Fruit fly (Drosophila melanogaster) whole organism, embryonic: ENCODE measurements around the gene betaGlu.

Experiments
- Adf1 ChIP-seq: fragments of 200-800 bp; sonication (Bioruptor generic); IDR thresholded peaks from 2 replicates; pipeline ENCODE4 v1.3.6; 2022; ENCODE audit warnings: missing biosample characterization, missing genetic modification characterization
- Asciz ChIP-seq: fragments of 200-800 bp; sonication (Bioruptor generic); optimal IDR thresholded peaks from 2 replicates; lab custom pipeline; 2017; ENCODE audit warnings: missing biosample characterization, mild to moderate bottlenecking, missing genetic modification characterization, missing genetic modification reagents
- Atf-2 ChIP-seq: fragments of 200-800 bp; sonication (Bioruptor generic); optimal IDR thresholded peaks from 2 replicates; lab custom pipeline; 2016; ENCODE audit warnings: missing biosample characterization, missing genetic modification characterization
- CG1024 ChIP-seq: fragments of 200-800 bp; sonication (Bioruptor generic); IDR thresholded peaks from 2 replicates; pipeline ENCODE4 v1.3.6; 2022; ENCODE audit warnings: missing biosample characterization, missing genetic modification characterization
- CG11723 ChIP-seq: fragments of 200-800 bp; sonication (Bioruptor generic); optimal IDR thresholded peaks from 2 replicates; lab custom pipeline; 2017; ENCODE audit warnings: missing biosample characterization, mild to moderate bottlenecking, missing genetic modification characterization
- CG13287 ChIP-seq: fragments of 200-800 bp; sonication (Bioruptor generic); IDR thresholded peaks from 2 replicates; pipeline ENCODE4 v1.3.6; 2022; ENCODE audit warnings: missing biosample characterization, missing genetic modification characterization; ENCODE audit not compliant: partially characterized antibody
- CG14441 ChIP-seq: fragments of 200-800 bp; sonication (Bioruptor generic); IDR thresholded peaks from 2 replicates; pipeline ENCODE4 v1.3.6; 2022; ENCODE audit warnings: missing biosample characterization, missing genetic modification characterization
- CG15011 ChIP-seq: fragments of 200-800 bp; sonication (Bioruptor generic); optimal IDR thresholded peaks from 3 replicates; lab custom pipeline; 2018; ENCODE audit warnings: missing biosample characterization, mild to moderate bottlenecking, missing genetic modification characterization
- CG15073 ChIP-seq: fragments of 200-800 bp; sonication (Bioruptor generic); optimal IDR thresholded peaks from 2 replicates; lab custom pipeline; 2016; ENCODE audit warnings: missing biosample characterization, missing genetic modification characterization
- CG1529 ChIP-seq: fragments of 200-800 bp; sonication (Bioruptor generic); optimal IDR thresholded peaks from 3 replicates; lab custom pipeline; 2018; ENCODE audit warnings: missing biosample characterization, missing genetic modification characterization
- CG17802 ChIP-seq: fragments of 200-800 bp; sonication (Bioruptor generic); optimal IDR thresholded peaks from 2 replicates; lab custom pipeline; 2018; ENCODE audit warnings: missing biosample characterization, mild to moderate bottlenecking, missing genetic modification characterization, moderate library complexity
- CG18011 ChIP-seq: fragments of 200-800 bp; sonication (Bioruptor generic); optimal IDR thresholded peaks from 2 replicates; lab custom pipeline; 2017; ENCODE audit warnings: missing biosample characterization, missing genetic modification characterization, mild to moderate bottlenecking, moderate library complexity, missing genotype
- CG18619 ChIP-seq: fragments of 200-800 bp; sonication (Bioruptor generic); optimal IDR thresholded peaks from 3 replicates; lab custom pipeline; 2017; ENCODE audit warnings: missing biosample characterization, mild to moderate bottlenecking, missing genetic modification characterization
- CG2199 ChIP-seq: fragments of 200-800 bp; sonication (Bioruptor generic); IDR thresholded peaks from 3 replicates; pipeline ENCODE4 v1.3.6; 2022; ENCODE audit warnings: missing biosample characterization, missing genetic modification characterization
- CG30020 ChIP-seq: fragments of 200-800 bp; optimal IDR thresholded peaks from 2 replicates; lab custom pipeline; 2019; ENCODE audit warnings: missing biosample characterization, mild to moderate bottlenecking, missing genetic modification characterization, moderate library complexity
- CG31441 ChIP-seq: fragments of 200-800 bp; sonication (Bioruptor generic); IDR thresholded peaks from 2 replicates; pipeline ENCODE4 v1.3.6; 2022; ENCODE audit warnings: missing biosample characterization, missing genetic modification characterization
- CG33557 ChIP-seq: fragments of 200-800 bp; sonication (Bioruptor generic); optimal IDR thresholded peaks from 2 replicates; lab custom pipeline; 2019; ENCODE audit warnings: missing biosample characterization, mild to moderate bottlenecking, missing genetic modification characterization, moderate library complexity
- CG3838 ChIP-seq: fragments of 200-800 bp; sonication (Bioruptor generic); optimal IDR thresholded peaks from 3 replicates; lab custom pipeline; 2016; ENCODE audit warnings: missing biosample characterization, missing genetic modification characterization
- CG42726 ChIP-seq: fragments of 200-800 bp; sonication (Bioruptor generic); IDR thresholded peaks from 2 replicates; pipeline ENCODE4 v1.3.6; 2022; ENCODE audit warnings: missing biosample characterization, missing genetic modification characterization; ENCODE audit not compliant: partially characterized antibody
- CG6689 ChIP-seq: fragments of 200-800 bp; sonication (Bioruptor generic); IDR thresholded peaks from 2 replicates; pipeline ENCODE4 v1.3.6; 2022; ENCODE audit warnings: missing biosample characterization, missing genetic modification characterization
- CG7928 ChIP-seq: fragments of 200-800 bp; sonication (Bioruptor generic); optimal IDR thresholded peaks from 2 replicates; lab custom pipeline; 2017; ENCODE audit warnings: missing biosample characterization, mild to moderate bottlenecking, missing genetic modification characterization
- CG8089 ChIP-seq: fragments of 200-800 bp; sonication (Bioruptor generic); optimal IDR thresholded peaks from 3 replicates; lab custom pipeline; 2016; ENCODE audit warnings: missing biosample characterization, missing genetic modification characterization
- CG8478 ChIP-seq: fragments of >200 bp; optimal IDR thresholded peaks from 2 replicates; lab custom pipeline; 2018
- Ets97D ChIP-seq: fragments of 200-800 bp; sonication (Bioruptor generic); optimal IDR thresholded peaks from 3 replicates; lab custom pipeline; 2016; ENCODE audit warnings: missing biosample characterization, missing genetic modification characterization
- Fer1 ChIP-seq: fragments of 200-800 bp; sonication (Bioruptor generic); optimal IDR thresholded peaks from 2 replicates; lab custom pipeline; 2017; ENCODE audit warnings: missing biosample characterization, mild to moderate bottlenecking, missing genetic modification characterization
- H15 ChIP-seq: fragments of 200-800 bp; sonication (Bioruptor generic); IDR thresholded peaks from 3 replicates; pipeline ENCODE4 v1.3.6; 2022; ENCODE audit warnings: missing biosample characterization, missing genetic modification characterization
- H2.0 ChIP-seq: fragments of 200-800 bp; sonication (Bioruptor generic); IDR thresholded peaks from 2 replicates; pipeline ENCODE4 v1.3.6; 2022; ENCODE audit warnings: missing biosample characterization, missing genetic modification characterization
- Hr78 ChIP-seq, 2 experiments: fragments of 200-800 bp in 1 of 2; fragments of >200 bp in 1 of 2; sonication (Bioruptor generic) in 1 of 2; optimal IDR thresholded peaks; 2 replicates each; lab custom pipeline; 2017 to 2019; ENCODE audit warnings: missing biosample characterization in 2 of 2, missing genetic modification characterization in 2 of 2, mild to moderate bottlenecking in 1 of 2, moderate library complexity in 1 of 2
- Lhr ChIP-seq: fragments of 200-800 bp; sonication (Bioruptor generic); optimal IDR thresholded peaks from 3 replicates; lab custom pipeline; 2017; ENCODE audit warnings: mild to moderate bottlenecking, missing biosample characterization, missing genetic modification reagents, missing genetic modification characterization
- MESR4 ChIP-seq: fragments of 200-800 bp; sonication (Bioruptor generic); optimal IDR thresholded peaks from 2 replicates; lab custom pipeline; 2018; ENCODE audit warnings: missing biosample characterization, mild to moderate bottlenecking, missing genetic modification characterization, moderate library complexity
- MTF-1 ChIP-seq: fragments of 200-800 bp; sonication (Bioruptor generic); optimal IDR thresholded peaks from 2 replicates; lab custom pipeline; 2018; ENCODE audit warnings: missing biosample characterization, mild to moderate bottlenecking, missing genetic modification characterization, borderline replicate concordance
- NFAT ChIP-seq: fragments of 200-800 bp; sonication (Bioruptor generic); IDR thresholded peaks from 2 replicates; pipeline ENCODE4 v1.3.6; 2022; ENCODE audit warnings: missing biosample characterization, missing genetic modification characterization
- NfI ChIP-seq: fragments of 200-800 bp; sonication (Bioruptor generic); optimal IDR thresholded peaks from 3 replicates; lab custom pipeline; 2018; ENCODE audit warnings: missing biosample characterization, mild to moderate bottlenecking, missing genetic modification characterization, moderate library complexity
- Oli ChIP-seq: fragments of 200-800 bp; sonication (Bioruptor generic); optimal IDR thresholded peaks from 2 replicates; lab custom pipeline; 2018; ENCODE audit warnings: missing biosample characterization, mild to moderate bottlenecking, missing genetic modification characterization, moderate library complexity
- Optix ChIP-seq: fragments of 200-800 bp; sonication (Bioruptor generic); IDR thresholded peaks from 3 replicates; pipeline ENCODE4 v1.3.6; 2022; ENCODE audit warnings: missing biosample characterization, missing genetic modification characterization
- Xbp1 ChIP-seq: fragments of 200-800 bp; sonication (Bioruptor generic); optimal IDR thresholded peaks from 3 replicates; lab custom pipeline; 2016; ENCODE audit warnings: missing biosample characterization, mild to moderate bottlenecking, missing genetic modification characterization
- amos ChIP-seq: fragments of 200-800 bp; sonication (Bioruptor generic); IDR thresholded peaks from 2 replicates; pipeline ENCODE4 v1.3.6; 2022; ENCODE audit warnings: missing biosample characterization, missing genetic modification characterization; ENCODE audit not compliant: partially characterized antibody
- ash1 ChIP-seq: fragments of 200-800 bp; sonication (Bioruptor generic); optimal IDR thresholded peaks from 2 replicates; lab custom pipeline; 2018; ENCODE audit warnings: missing biosample characterization, mild to moderate bottlenecking, missing genetic modification characterization
- ato ChIP-seq: fragments of 200-800 bp; sonication (Bioruptor generic); IDR thresholded peaks from 2 replicates; pipeline ENCODE4 v1.3.6; 2022; ENCODE audit warnings: missing biosample characterization, missing genetic modification characterization; ENCODE audit not compliant: partially characterized antibody
- da ChIP-seq: fragments of 200-800 bp; sonication (Bioruptor generic); optimal IDR thresholded peaks from 2 replicates; lab custom pipeline; 2016; ENCODE audit warnings: missing biosample characterization, missing genetic modification characterization
- disco-r ChIP-seq: fragments of 200-800 bp; sonication (Bioruptor generic); optimal IDR thresholded peaks from 2 replicates; lab custom pipeline; 2016; ENCODE audit warnings: missing biosample characterization, missing genetic modification characterization
- en ChIP-seq: fragments of 200-800 bp; sonication (Bioruptor generic); optimal IDR thresholded peaks from 2 replicates; lab custom pipeline; 2016; ENCODE audit warnings: missing biosample characterization, missing genetic modification characterization
- kah ChIP-seq: fragments of 200-800 bp; sonication (Bioruptor generic); optimal IDR thresholded peaks from 2 replicates; lab custom pipeline; 2018; ENCODE audit warnings: missing biosample characterization, mild to moderate bottlenecking, missing genetic modification characterization
- ken ChIP-seq: fragments of 200-800 bp; sonication (Bioruptor generic); IDR thresholded peaks from 3 replicates; pipeline ENCODE4 v1.3.6; 2022; ENCODE audit warnings: missing biosample characterization, missing genetic modification characterization
- maf-S ChIP-seq: fragments of 200-800 bp; sonication (Bioruptor generic); optimal IDR thresholded peaks from 2 replicates; lab custom pipeline; 2016; ENCODE audit warnings: missing biosample characterization, missing genetic modification characterization
- peb ChIP-seq: fragments of 200-800 bp; sonication (Bioruptor generic); IDR thresholded peaks from 2 replicates; pipeline ENCODE4 v1.3.6; 2022; ENCODE audit warnings: missing biosample characterization, missing genetic modification characterization
- pho ChIP-seq: fragments of 200-800 bp; sonication (Bioruptor generic); optimal IDR thresholded peaks from 2 replicates; lab custom pipeline; 2016; ENCODE audit warnings: missing biosample characterization, missing genetic modification characterization
- repo ChIP-seq: fragments of 200-800 bp; sonication (Bioruptor generic); optimal IDR thresholded peaks from 2 replicates; lab custom pipeline; 2016; ENCODE audit warnings: missing biosample characterization, missing genetic modification characterization
- so ChIP-seq: fragments of 200-800 bp; sonication (Bioruptor generic); IDR thresholded peaks from 3 replicates; pipeline ENCODE4 v1.3.6; 2022; ENCODE audit warnings: missing biosample characterization, missing genetic modification characterization
- usp ChIP-seq: fragments of >200 bp; optimal IDR thresholded peaks from 2 replicates; lab custom pipeline; 2017; ENCODE audit warnings: missing biosample characterization, missing genetic modification characterization

The betaGlu gene

DNA sequence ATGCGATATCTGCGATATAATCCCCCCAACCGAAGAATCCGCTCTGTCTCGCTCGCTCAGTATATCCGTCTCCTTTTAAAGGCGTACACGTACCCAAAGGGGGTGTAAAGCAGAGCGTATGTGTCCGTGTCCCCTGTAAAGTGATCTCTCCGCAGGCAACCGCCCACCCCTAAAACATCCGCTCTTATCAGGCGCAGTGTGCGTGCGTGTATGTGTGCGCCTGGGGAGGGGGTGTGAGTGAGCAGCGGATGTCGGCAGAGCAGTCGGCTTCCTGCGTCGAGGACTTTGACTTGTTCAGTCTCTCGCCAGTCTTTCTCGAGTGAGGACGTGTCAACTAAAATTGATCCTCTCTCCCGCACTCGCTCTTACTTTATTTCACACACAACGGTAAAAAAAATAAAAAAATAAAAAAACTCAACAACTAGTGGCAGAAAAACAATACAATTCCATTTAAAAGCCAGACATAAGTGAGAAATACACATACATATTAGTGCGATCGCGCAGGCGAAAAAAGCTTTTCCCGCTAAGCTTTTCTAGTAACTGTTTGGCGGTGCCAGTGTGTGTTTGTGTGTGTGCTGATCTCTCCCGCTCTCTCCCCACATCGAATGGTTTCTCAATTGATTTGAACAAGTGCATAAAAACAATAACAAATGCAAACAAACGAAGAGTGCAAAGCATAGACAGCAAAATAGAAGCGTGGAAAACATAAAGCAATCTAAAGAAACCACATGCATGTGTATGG, 46.0 kb downstream of the betaGlu start (continued):
- TF ChIP-seq Hr78 (GFP tag; optimal IDR thresholded peaks at IDR 0.05; lab: Kevin White, UChicago) (no peak), NfI (GFP tag; lab: Kevin White, UChicago) (no peak), Optix (GFP tag; lab: Robert Waterston, UW) (no peak), Ets97D (GFP tag; lab: Kevin White, UChicago) (no peak), kah (no peak), CG14441 (GFP tag; lab: Robert Waterston, UW) (no peak), CG18011 (GFP tag; lab: Kevin White, UChicago) (no peak), disco-r (GFP tag; lab: Kevin White, UChicago) (no peak), ken (GFP tag; lab: Robert Waterston, UW) (no peak), CG30020 (no peak), maf-S (GFP tag; lab: Kevin White, UChicago) (no peak), da (no peak), Oli (tag; lab: Kevin White, UChicago) (no peak), Adf1 (GFP tag; lab: Robert Waterston, UW) (peak; percentile 86), CG15011 (GFP tag; lab: Kevin White, UChicago) (no peak), pho (GFP tag; lab: Kevin White, UChicago) (no peak), CG1024 (GFP tag; lab: Robert Waterston, UW) (no peak), Fer1 (GFP tag; lab: Kevin White, UChicago) (no peak), peb (GFP tag; lab: Robert Waterston, UW) (no peak), CG15073 (GFP tag; lab: Kevin White, UChicago) (no peak), CG2199 (GFP tag; lab: Robert Waterston, UW) (no peak; the same call in 2 of the 3 replicates), CG33557 (no peak), Asciz (peak; percentile 37), ato (GFP tag; lab: Robert Waterston, UW) (no peak), en (peak; percentile 7), CG11723 (GFP tag; lab: Kevin White, UChicago) (no peak), amos (no peak), usp (GFP tag; lab: Kevin White, UChicago) (no peak), Lhr (no peak), CG18619 (no peak), MESR4 (GFP tag; lab: Kevin White, UChicago) (no peak), CG13287 (GFP tag; lab: Robert Waterston, UW) (no peak), MTF-1 (GFP tag; lab: Kevin White, UChicago) (no peak), CG6689 (GFP tag; lab: Robert Waterston, UW) (no peak), CG7928 (no peak), CG8089 (GFP tag; lab: Kevin White, UChicago) (no peak), CG1529 (GFP tag; lab: Kevin White, UChicago) (no peak), Atf-2 (GFP tag; lab: Kevin White, UChicago) (no peak), H15 (GFP tag; lab: Robert Waterston, UW) (no peak), so (GFP tag; lab: Robert Waterston, UW) (0 out of 3 replicates have a peak, but pooled peaks have one; percentile 29), CG42726 (GFP tag; lab: Robert Waterston, UW) (no peak), CG3838 (no peak), Xbp1 (GFP tag; lab: Kevin White, UChicago) (no peak), NFAT (GFP tag; lab: Robert Waterston, UW) (peak; percentile 3; the same call in 1 of the 2 replicates), repo (GFP tag; lab: Kevin White, UChicago) (no peak), CG31441 (0 out of 2 replicates have a peak, but pooled peaks have one; percentile 7), CG8478 (lab: Kevin White, UChicago) (no peak), CG17802 (tag; lab: Kevin White, UChicago) (no peak), ash1 (GFP tag; lab: Kevin White, UChicago) (no peak), H2.0 (GFP tag; lab: Robert Waterston, UW) (no peak)
